Fruit fly (Drosophila melanogaster) whole organism, prepupa: ENCODE results near the gene CG1273.

Source experiments
- Blimp-1 ChIP-seq: fragments of 200-800 bp; sonication (Bioruptor generic); optimal IDR thresholded peaks from 3 replicates; lab custom pipeline; 2017; ENCODE audit warnings: missing biosample characterization, missing genetic modification characterization, mild to moderate bottlenecking, moderate library complexity, missing genetic modification reagents
- CG11762 ChIP-seq: fragments of 200-800 bp; sonication (Bioruptor generic); optimal IDR thresholded peaks from 3 replicates; lab custom pipeline; 2016; ENCODE audit warnings: missing biosample characterization, missing genetic modification characterization; ENCODE audit not compliant: insufficient read depth
- CG11902 ChIP-seq: fragments of 200-800 bp; sonication (Bioruptor generic); optimal IDR thresholded peaks from 3 replicates; lab custom pipeline; 2016; ENCODE audit warnings: missing biosample characterization, missing genetic modification characterization
- CG15336 ChIP-seq: fragments of 200-800 bp; sonication (Bioruptor generic); IDR thresholded peaks from 2 replicates; pipeline ENCODE4 v1.3.6; 2022; ENCODE audit warnings: missing biosample characterization, missing genetic modification characterization
- CG1621 ChIP-seq: fragments of 200-800 bp; sonication (Bioruptor generic); optimal IDR thresholded peaks from 3 replicates; lab custom pipeline; 2018; ENCODE audit warnings: missing biosample characterization, mild to moderate bottlenecking, missing genetic modification characterization
- CG16779 ChIP-seq: fragments of 200-800 bp; sonication (Bioruptor generic); optimal IDR thresholded peaks from 3 replicates; lab custom pipeline; 2017; ENCODE audit warnings: missing biosample characterization, mild to moderate bottlenecking, missing genetic modification characterization
- CG3032 ChIP-seq: fragments of 200-800 bp; optimal IDR thresholded peaks from 2 replicates; lab custom pipeline; 2019; ENCODE audit warnings: missing biosample characterization, mild to moderate bottlenecking, missing genetic modification characterization, moderate library complexity
- CG31627 ChIP-seq: fragments of 200-800 bp; sonication (Bioruptor generic); optimal IDR thresholded peaks from 3 replicates; lab custom pipeline; 2016; ENCODE audit warnings: missing biosample characterization, missing genetic modification characterization
- CG34406 ChIP-seq: fragments of 200-800 bp; sonication (Bioruptor generic); optimal IDR thresholded peaks from 3 replicates; lab custom pipeline; 2016; ENCODE audit warnings: missing biosample characterization, missing genetic modification characterization
- CG6163 ChIP-seq: fragments of 200-800 bp; sonication (Bioruptor generic); IDR thresholded peaks from 3 replicates; pipeline ENCODE4 v1.3.6; 2022; ENCODE audit warnings: missing biosample characterization, missing genetic modification characterization
- CG6854 ChIP-seq: fragments of 200-800 bp; sonication (Bioruptor generic); optimal IDR thresholded peaks from 2 replicates; lab custom pipeline; 2017; ENCODE audit warnings: missing biosample characterization, mild to moderate bottlenecking, missing genetic modification characterization
- CG8119 ChIP-seq: fragments of 200-800 bp; sonication (Bioruptor generic); IDR thresholded peaks from 3 replicates; pipeline ENCODE4 v1.3.6; 2022; ENCODE audit warnings: missing biosample characterization, missing genetic modification characterization
- CG9139 ChIP-seq: fragments of 200-800 bp; sonication (Bioruptor generic); optimal IDR thresholded peaks from 3 replicates; lab custom pipeline; 2017; ENCODE audit warnings: missing biosample characterization, mild to moderate bottlenecking, missing genetic modification characterization
- Eip75B ChIP-seq: fragments of 200-800 bp; sonication (Bioruptor generic); optimal IDR thresholded peaks from 3 replicates; lab custom pipeline; 2016; ENCODE audit warnings: missing biosample characterization, missing genetic modification characterization
- Eip78C ChIP-seq: fragments of 200-800 bp; sonication (Bioruptor generic); peaks from one replicate; lab custom pipeline; 2016; ENCODE audit warnings: missing biosample characterization, missing genetic modification characterization
- Eip93F ChIP-seq: fragments of 200-800 bp; sonication (Bioruptor generic); optimal IDR thresholded peaks from 2 replicates; lab custom pipeline; 2016; ENCODE audit warnings: missing biosample characterization, mild to moderate bottlenecking, missing genetic modification characterization
- Ets96B ChIP-seq: fragments of 200-800 bp; optimal IDR thresholded peaks from 2 replicates; lab custom pipeline; 2019; ENCODE audit warnings: missing biosample characterization, mild to moderate bottlenecking, missing genetic modification characterization, moderate library complexity
- Gug ChIP-seq: fragments of 200-800 bp; sonication (Bioruptor generic); IDR thresholded peaks from 2 replicates; pipeline ENCODE4 v1.3.6; 2022; ENCODE audit warnings: missing biosample characterization, missing genetic modification characterization
- Hr39 ChIP-seq: fragments of 200-800 bp; sonication (Bioruptor generic); optimal IDR thresholded peaks from 2 replicates; lab custom pipeline; 2016; ENCODE audit warnings: missing biosample characterization, missing genetic modification characterization
- Hr4 ChIP-seq: fragments of 200-800 bp; sonication (Bioruptor generic); optimal IDR thresholded peaks from 3 replicates; lab custom pipeline; 2016; ENCODE audit warnings: missing biosample characterization, missing genetic modification characterization
- Smox ChIP-seq: fragments of 200-800 bp; sonication (Bioruptor generic); optimal IDR thresholded peaks from 3 replicates; lab custom pipeline; 2016; ENCODE audit warnings: missing biosample characterization, missing genetic modification characterization
- Sox102F ChIP-seq: fragments of 200-800 bp; sonication (Bioruptor generic); optimal IDR thresholded peaks from 2 replicates; lab custom pipeline; 2016; ENCODE audit warnings: missing biosample characterization, mild to moderate bottlenecking, missing genetic modification characterization
- Sox14 ChIP-seq: fragments of 200-800 bp; sonication (Bioruptor generic); optimal IDR thresholded peaks from 3 replicates; lab custom pipeline; 2016; ENCODE audit warnings: missing biosample characterization, missing genetic modification characterization
- Sox15 ChIP-seq: fragments of 200-800 bp; sonication (Bioruptor generic); optimal IDR thresholded peaks from 3 replicates; lab custom pipeline; 2016; ENCODE audit warnings: missing biosample characterization, missing genetic modification characterization
- achi ChIP-seq: fragments of 200-800 bp; sonication (Bioruptor generic); optimal IDR thresholded peaks from 3 replicates; lab custom pipeline; 2016; ENCODE audit warnings: missing biosample characterization, missing genetic modification characterization
- acj6 ChIP-seq: fragments of 200-800 bp; sonication (Bioruptor generic); optimal IDR thresholded peaks from 3 replicates; lab custom pipeline; 2016; ENCODE audit warnings: missing biosample characterization, missing genetic modification characterization
- cyc ChIP-seq: fragments of 200-800 bp; sonication (Bioruptor generic); optimal IDR thresholded peaks from 3 replicates; lab custom pipeline; 2016; ENCODE audit warnings: missing biosample characterization, missing genetic modification characterization
- dac ChIP-seq: fragments of 200-800 bp; sonication (Bioruptor generic); optimal IDR thresholded peaks from 2 replicates; lab custom pipeline; 2017; ENCODE audit warnings: missing biosample characterization, mild to moderate bottlenecking, missing genetic modification characterization
- dsx ChIP-seq: fragments of 200-800 bp; optimal IDR thresholded peaks from 3 replicates; lab custom pipeline; 2019; ENCODE audit warnings: missing biosample characterization, mild to moderate bottlenecking, missing genetic modification characterization, moderate library complexity; ENCODE audit not compliant: poor library complexity, severe bottlenecking
- eg ChIP-seq: fragments of 200-800 bp; sonication (Bioruptor generic); IDR thresholded peaks from 3 replicates; pipeline ENCODE4 v1.3.6; 2022; ENCODE audit warnings: missing biosample characterization, missing genetic modification characterization
- esn ChIP-seq: fragments of 200-800 bp; sonication (Bioruptor generic); optimal IDR thresholded peaks from 2 replicates; lab custom pipeline; 2016; ENCODE audit warnings: missing biosample characterization, mild to moderate bottlenecking, missing genetic modification characterization, moderate library complexity
- lz ChIP-seq: fragments of 200-800 bp; sonication (Bioruptor generic); optimal IDR thresholded peaks from 3 replicates; lab custom pipeline; 2016; ENCODE audit warnings: missing biosample characterization, missing genetic modification characterization
- net ChIP-seq: fragments of 200-800 bp; sonication (Bioruptor generic); optimal IDR thresholded peaks from 3 replicates; lab custom pipeline; 2016; ENCODE audit warnings: missing biosample characterization, missing genetic modification characterization
- salr ChIP-seq, 2 experiments: fragments of 200-800 bp; sonication (Bioruptor generic); optimal IDR thresholded peaks; 3 replicates each; lab custom pipeline; 2016 to 2018; ENCODE audit warnings: missing biosample characterization in 2 of 2, missing genetic modification characterization in 2 of 2, mild to moderate bottlenecking in 1 of 2
- topi ChIP-seq: fragments of 200-800 bp; sonication (Bioruptor generic); optimal IDR thresholded peaks from 3 replicates; lab custom pipeline; 2016; ENCODE audit warnings: missing biosample characterization, missing genetic modification characterization

Gene CG1273

dm6 chr3L:4239442-4240322, 23.8 kb upstream of the CG1273 start, which contains the start of gene Sqor (continued):
- TF ChIP-seq dac (GFP tag; lab: Kevin White, UChicago) (peak; percentile 95), acj6 (peak; percentile 94), CG31627 (GFP tag; lab: Kevin White, UChicago) (peak; percentile 94), CG11762 (GFP tag; lab: Kevin White, UChicago) (peak; percentile 90), eg (GFP tag; lab: Robert Waterston, UW) (peak; percentile 94), Smox (GFP tag; lab: Kevin White, UChicago) (peak; percentile 89), Eip93F (GFP tag; lab: Kevin White, UChicago) (peak; percentile 82), Gug (GFP tag; lab: Robert Waterston, UW) (peak; percentile 92), Hr39 (GFP tag; lab: Kevin White, UChicago) (peak; percentile 95), CG3032 (peak; percentile 98), CG34406 (GFP tag; lab: Kevin White, UChicago) (peak; percentile 93), salr (GFP tag; optimal IDR thresholded peaks at IDR 0.05; lab: Kevin White, UChicago) (peak; percentile 89 to 97), achi (GFP tag; lab: Kevin White, UChicago) (peak; percentile 93), CG1621 (tag; lab: Kevin White, UChicago) (peak; percentile 86), lz (peak; percentile 94), CG16779 (tag; lab: Kevin White, UChicago) (peak; percentile 92), Ets96B (tag; lab: Kevin White, UChicago) (peak; percentile 86), Eip75B (GFP tag; lab: Kevin White, UChicago) (peak; percentile 95), Blimp-1 (GFP tag; lab: Kevin White, UChicago) (peak; percentile 85), topi (peak; percentile 94), Sox102F (GFP tag; lab: Kevin White, UChicago) (peak; percentile 97), dsx (peak; percentile 86), Sox15 (GFP tag; lab: Kevin White, UChicago) (peak; percentile 92), net (GFP tag; lab: Kevin White, UChicago) (peak; percentile 96), CG11902 (peak; percentile 88), Hr4 (peak; percentile 98), esn (GFP tag; lab: Kevin White, UChicago) (peak; percentile 96), cyc (GFP tag; lab: Kevin White, UChicago) (peak; percentile 91), Sox14 (GFP tag; lab: Kevin White, UChicago) (peak; percentile 97), CG6163 (GFP tag; lab: Robert Waterston, UW) (peak; percentile 95), CG9139 (GFP tag; lab: Kevin White, UChicago) (peak; percentile 89), CG8119 (GFP tag; lab: Robert Waterston, UW) (peak; percentile 96), CG6854 (GFP tag; lab: Kevin White, UChicago) (peak; percentile 91), Eip78C (GFP tag; lab: Kevin White, UChicago) (peak; percentile 100)

- TF ChIP-seq CG6163 (GFP tag; lab: Robert Waterston, UW) = 0 out of 3 replicates have a peak, but pooled peaks have one; percentile 48
- TF ChIP-seq Blimp-1 (GFP tag; lab: Kevin White, UChicago) = no peak
- peak; percentile 74 for TF ChIP-seq eg (GFP tag; lab: Robert Waterston, UW)
- TF ChIP-seq Eip93F (GFP tag; lab: Kevin White, UChicago) = no peak
- TF ChIP-seq acj6 = no peak
- peak; percentile 35; the same call in 2 of the 3 replicates for TF ChIP-seq CG8119 (GFP tag; lab: Robert Waterston, UW)
- peak; percentile 54 for TF ChIP-seq esn (GFP tag; lab: Kevin White, UChicago)
- peak; percentile 48 for TF ChIP-seq CG3032
- TF ChIP-seq CG15336 (GFP tag; lab: Robert Waterston, UW) = peak; percentile 63
- TF ChIP-seq lz = peak; percentile 13
Observed at dm6 chr3L:4242428-4242827, 21.1 kb upstream of the CG1273 start, which contains the start of gene pav. Gene pav, plus strand, starts transcription at chr3L:4242734.
